Worm (Caenorhabditis elegans) whole organism, L2 larva: Measurements from ENCODE around the gene cest-31.

ENCODE experiments used
- C34F6.9 ChIP-seq: fragments of 150-350 bp; optimal IDR thresholded peaks from 2 replicates; lab custom pipeline; 2014; ENCODE audit warnings: missing biosample characterization, missing genetic modification characterization
- R02D3.7 ChIP-seq: fragments of 150-350 bp; optimal IDR thresholded peaks from 2 replicates; lab custom pipeline; 2014; ENCODE audit warnings: missing biosample characterization, missing genetic modification characterization
- Y55F3AM.14 ChIP-seq: fragments of 200-800 bp; sonication (Bioruptor generic); optimal IDR thresholded peaks from 2 replicates; lab custom pipeline; 2018; ENCODE audit warnings: mild to moderate bottlenecking, missing genetic modification characterization, missing compliant biosample characterization
- ZK546.5 ChIP-seq: sonication (generic microtip); optimal IDR thresholded peaks from 2 replicates; lab custom pipeline; 2017; ENCODE audit warnings: missing biosample characterization, missing genetic modification characterization
- alr-1 ChIP-seq: fragments of 150-350 bp; optimal IDR thresholded peaks from 2 replicates; lab custom pipeline; 2014; ENCODE audit warnings: missing biosample characterization, missing genetic modification characterization
- aly-2 ChIP-seq: fragments of 150-350 bp; optimal IDR thresholded peaks from 2 replicates; lab custom pipeline; 2014; ENCODE audit warnings: missing biosample characterization, missing genetic modification characterization
- ama-1 ChIP-seq: fragments of 150-350 bp; optimal IDR thresholded peaks from 2 replicates; lab custom pipeline; 2018; ENCODE audit warnings: inconsistent platforms
- blmp-1 ChIP-seq: sonication (generic microtip); optimal IDR thresholded peaks from 2 replicates; lab custom pipeline; 2017; ENCODE audit warnings: missing genetic modification characterization, mild to moderate bottlenecking, missing compliant biosample characterization, antibody characterized with exemption, moderate library complexity; ENCODE audit not compliant: insufficient read depth
- ceh-82 ChIP-seq: fragments of 150-350 bp; optimal IDR thresholded peaks from 2 replicates; lab custom pipeline; 2014; ENCODE audit warnings: missing biosample characterization, missing genetic modification characterization
- dmd-4 ChIP-seq: sonication (generic microtip); optimal IDR thresholded peaks from 2 replicates; lab custom pipeline; 2017; ENCODE audit warnings: missing biosample characterization, missing genetic modification characterization
- egl-27 ChIP-seq: sonication (generic microtip); optimal IDR thresholded peaks from 3 replicates; lab custom pipeline; 2017; ENCODE audit warnings: missing biosample characterization, missing genetic modification reagents, missing genetic modification characterization
- elt-1 ChIP-seq: fragments of 150-350 bp; optimal IDR thresholded peaks from 2 replicates; lab custom pipeline; 2014; ENCODE audit warnings: missing biosample characterization, missing genetic modification characterization
- elt-3 ChIP-seq: sonication (generic microtip); optimal IDR thresholded peaks from 2 replicates; lab custom pipeline; 2017; ENCODE audit warnings: missing biosample characterization, missing genetic modification characterization
- fos-1 ChIP-seq: fragments of 150-350 bp; optimal IDR thresholded peaks from 2 replicates; lab custom pipeline; 2014; ENCODE audit warnings: missing biosample characterization, missing genetic modification characterization
- gmeb-1 ChIP-seq: fragments of 150-350 bp; optimal IDR thresholded peaks from 2 replicates; lab custom pipeline; 2014; ENCODE audit warnings: missing biosample characterization, missing genetic modification characterization
- lin-13 ChIP-seq: fragments of 150-350 bp; optimal IDR thresholded peaks from 2 replicates; lab custom pipeline; 2014; ENCODE audit warnings: missing biosample characterization, missing genetic modification reagents, missing genetic modification characterization
- lin-39 ChIP-seq: fragments of 150-350 bp; optimal IDR thresholded peaks from 2 replicates; lab custom pipeline; 2014; ENCODE audit warnings: missing biosample characterization, missing genetic modification reagents, missing genetic modification characterization
- lsy-2 ChIP-seq, 2 experiments: fragments of 150-350 bp in 1 of 2; sonication (generic microtip) in 1 of 2; optimal IDR thresholded peaks; 2 replicates each; lab custom pipeline; 2014 to 2017; ENCODE audit warnings: missing biosample characterization in 2 of 2, missing genetic modification characterization in 2 of 2
- mab-5 ChIP-seq: fragments of 150-350 bp; optimal IDR thresholded peaks from 2 replicates; lab custom pipeline; 2014; ENCODE audit warnings: missing biosample characterization, missing genetic modification characterization
- mbf-1 ChIP-seq: sonication (generic microtip); optimal IDR thresholded peaks from 2 replicates; lab custom pipeline; 2017; ENCODE audit warnings: missing biosample characterization, missing genetic modification characterization
- nhr-10 ChIP-seq: sonication (generic microtip); optimal IDR thresholded peaks from 2 replicates; lab custom pipeline; 2017; ENCODE audit warnings: missing biosample characterization, missing genetic modification characterization
- nhr-11 ChIP-seq: fragments of 150-350 bp; optimal IDR thresholded peaks from 2 replicates; lab custom pipeline; 2014; ENCODE audit warnings: missing biosample characterization, missing genetic modification characterization
- nhr-12 ChIP-seq: fragments of 150-350 bp; optimal IDR thresholded peaks from 2 replicates; lab custom pipeline; 2014; ENCODE audit warnings: missing biosample characterization, missing genetic modification characterization
- nhr-23 ChIP-seq: fragments of 150-350 bp; optimal IDR thresholded peaks from 2 replicates; lab custom pipeline; 2014; ENCODE audit warnings: missing biosample characterization, missing genetic modification reagents, missing genetic modification characterization
- nhr-237 ChIP-seq: fragments of 150-350 bp; optimal IDR thresholded peaks from 2 replicates; lab custom pipeline; 2014; ENCODE audit warnings: missing biosample characterization, missing genetic modification characterization
- nhr-6 ChIP-seq: fragments of 150-350 bp; optimal IDR thresholded peaks from 2 replicates; lab custom pipeline; 2014; ENCODE audit warnings: missing biosample characterization, missing genetic modification characterization
- nhr-77 ChIP-seq: fragments of 150-350 bp; optimal IDR thresholded peaks from 2 replicates; lab custom pipeline; 2014; ENCODE audit warnings: missing biosample characterization, missing genetic modification characterization
- peb-1 ChIP-seq: fragments of 150-350 bp; optimal IDR thresholded peaks from 2 replicates; lab custom pipeline; 2014; ENCODE audit warnings: missing biosample characterization, missing genetic modification characterization
- sem-4 ChIP-seq: fragments of 150-350 bp; optimal IDR thresholded peaks from 2 replicates; lab custom pipeline; 2014; ENCODE audit warnings: missing biosample characterization, missing genetic modification reagents, missing genetic modification characterization
- skn-1 ChIP-seq: sonication (generic microtip); optimal IDR thresholded peaks from 2 replicates; lab custom pipeline; 2017; ENCODE audit warnings: missing biosample characterization, missing genetic modification characterization
- sma-3 ChIP-seq: sonication (generic microtip); optimal IDR thresholded peaks from 2 replicates; lab custom pipeline; 2016; ENCODE audit warnings: missing genetic modification reagents, missing genetic modification characterization, missing compliant biosample characterization
- sma-9 ChIP-seq, 2 experiments: fragments of 150-350 bp in 1 of 2; sonication (generic microtip) in 1 of 2; optimal IDR thresholded peaks; 2 replicates each; lab custom pipeline; 2014 to 2016; ENCODE audit warnings: missing genetic modification characterization in 2 of 2, mild to moderate bottlenecking in 1 of 2, missing biosample characterization in 1 of 2, missing compliant biosample characterization in 1 of 2, missing genetic modification reagents in 1 of 2, moderate library complexity in 1 of 2
- snpc-4 ChIP-seq: fragments of 150-350 bp; optimal IDR thresholded peaks from 2 replicates; lab custom pipeline; 2014; ENCODE audit warnings: missing biosample characterization, missing genetic modification characterization
- unc-39 ChIP-seq: fragments of 150-350 bp; optimal IDR thresholded peaks from 2 replicates; lab custom pipeline; 2014; ENCODE audit warnings: missing biosample characterization, missing genetic modification characterization
- zag-1 ChIP-seq: fragments of 150-350 bp; optimal IDR thresholded peaks from 2 replicates; lab custom pipeline; 2014; ENCODE audit warnings: missing biosample characterization, missing genetic modification characterization
- ztf-11 ChIP-seq: sonication (generic microtip); optimal IDR thresholded peaks from 2 replicates; lab custom pipeline; 2017; ENCODE audit warnings: missing biosample characterization, missing genetic modification characterization
- ztf-4 ChIP-seq: fragments of 150-350 bp; optimal IDR thresholded peaks from 2 replicates; lab custom pipeline; 2014; ENCODE audit warnings: missing biosample characterization, missing genetic modification characterization

cest-31 gene

DNA sequence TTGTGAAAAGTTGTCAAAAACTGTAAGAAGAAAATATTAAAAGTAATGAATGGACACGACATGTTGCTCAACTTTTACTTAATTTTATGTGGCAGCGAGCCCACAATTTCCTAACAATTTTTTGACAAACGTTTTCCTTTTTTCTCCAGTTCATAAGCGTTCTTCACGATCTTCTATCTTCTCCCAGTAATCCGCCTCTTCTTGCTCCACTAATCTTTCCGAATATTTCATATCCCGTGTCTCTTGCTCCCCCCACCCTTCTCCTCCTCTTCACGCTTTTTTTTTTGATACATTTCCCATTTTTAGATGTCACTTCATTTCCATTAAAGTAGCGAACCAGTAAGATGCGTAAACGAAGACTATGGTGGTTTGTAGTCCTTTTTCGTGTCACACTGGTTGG, 41.1 kb upstream of the cest-31 start, which contains the start of gene scd-2:
Gene scd-2, plus strand, starts transcription at position 301 of the 400 bp plus-strand sequence.
- TF ChIP-seq mbf-1 (tag; lab: Kevin White, UChicago) (no peak), elt-3 (tag; lab: Kevin White, UChicago) (no peak), lsy-2 (tag; optimal IDR thresholded peaks at IDR 0.05; lab: Kevin White, UChicago) (no peak), gmeb-1 (tag; lab: Kevin White, UChicago) (no peak), nhr-23 (no peak), ama-1 (no peak), skn-1 (no peak), ztf-11 (tag; lab: Kevin White, UChicago) (no peak), alr-1 (tag; lab: Kevin White, UChicago) (no peak), ceh-82 (no peak), ZK546.5 (tag; lab: Kevin White, UChicago) (no peak)

- peak; percentile 30 for TF ChIP-seq sma-9 (GFP tag; optimal IDR thresholded peaks at IDR 0.05; lab: Kevin White, UChicago)
- no peak for TF ChIP-seq sma-9 (tag; optimal IDR thresholded peaks at IDR 0.05; lab: Kevin White, UChicago)
- TF ChIP-seq nhr-10 (tag; lab: Kevin White, UChicago) = no peak
These were observed 28.3 kb upstream of the cest-31 start for ce11 chrV:6645810-6646209.

ce11 chrV:6649317-6649716, 24.8 kb upstream of the cest-31 start, which contains the start of gene T10H9.1:
T10H9.1 (plus strand) TSS chrV:6649617.
- TF ChIP-seq ceh-82 (no peak), Y55F3AM.14 (GFP tag; lab: Kevin White, UChicago) (no peak), sma-3 (no peak), elt-1 (tag; lab: Kevin White, UChicago) (no peak), nhr-12 (tag; lab: Kevin White, UChicago) (no peak), sem-4 (tag; lab: Kevin White, UChicago) (no peak), alr-1 (tag; lab: Kevin White, UChicago) (no peak), peb-1 (tag; lab: Kevin White, UChicago) (no peak), nhr-237 (tag; lab: Kevin White, UChicago) (no peak), gmeb-1 (tag; lab: Kevin White, UChicago) (no peak), nhr-6 (tag; lab: Kevin White, UChicago) (no peak), R02D3.7 (no peak), lin-13 (GFP tag; lab: Kevin White, UChicago) (no peak), snpc-4 (tag; lab: Kevin White, UChicago) (no peak)

ce11 chrV:6650508-6650907, 23.6 kb upstream of the cest-31 start:
- no peak for TF ChIP-seq nhr-77 (tag; lab: Kevin White, UChicago)
- no peak for TF ChIP-seq gmeb-1 (tag; lab: Kevin White, UChicago)
- TF ChIP-seq fos-1 (tag; lab: Kevin White, UChicago) = no peak
- no peak for TF ChIP-seq ztf-4 (tag; lab: Kevin White, UChicago)
- TF ChIP-seq mbf-1 (tag; lab: Kevin White, UChicago) = no peak
- TF ChIP-seq unc-39 (tag; lab: Kevin White, UChicago) = no peak
- no peak for TF ChIP-seq nhr-10 (tag; lab: Kevin White, UChicago)
- no peak for TF ChIP-seq aly-2 (tag; lab: Kevin White, UChicago)
- TF ChIP-seq alr-1 (tag; lab: Kevin White, UChicago) = no peak
- no peak for TF ChIP-seq nhr-12 (tag; lab: Kevin White, UChicago)
- TF ChIP-seq egl-27 (tag; lab: Kevin White, UChicago) = no peak
- TF ChIP-seq lin-13 (GFP tag; lab: Kevin White, UChicago) = no peak
- TF ChIP-seq nhr-6 (tag; lab: Kevin White, UChicago) = no peak
- no peak for TF ChIP-seq sma-9 (GFP tag; optimal IDR thresholded peaks at IDR 0.05; lab: Kevin White, UChicago)
- TF ChIP-seq sma-9 (tag; optimal IDR thresholded peaks at IDR 0.05; lab: Kevin White, UChicago) = no peak
- TF ChIP-seq snpc-4 (tag; lab: Kevin White, UChicago) = no peak
- TF ChIP-seq lin-39 = no peak
- no peak for TF ChIP-seq sma-3
- TF ChIP-seq, all 48 proteins: peak for 0

DNA sequence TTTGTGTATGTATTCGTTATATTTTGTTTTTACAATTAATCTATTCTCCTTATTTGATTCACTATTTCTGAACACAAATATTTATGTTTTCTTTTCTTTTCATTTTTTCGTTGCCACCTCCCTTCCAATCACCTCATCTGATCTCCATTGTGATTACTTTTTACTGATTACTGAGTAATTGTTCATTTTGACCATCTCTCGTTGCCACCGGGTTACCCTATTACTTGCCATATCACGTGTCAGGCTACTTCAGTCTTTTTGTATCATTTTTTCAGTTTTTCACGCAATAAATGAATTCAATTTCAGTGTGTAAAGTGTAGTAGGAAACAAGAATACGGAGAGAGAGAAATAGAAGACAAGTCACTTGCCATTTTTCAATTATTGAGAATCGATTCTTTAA, 22.0 kb upstream of the cest-31 start, which contains the start of gene T10H9.8:
Gene T10H9.8, plus strand, starts transcription at position 301 of the 400 bp plus-strand sequence.
- TF ChIP-seq ztf-11 (tag; lab: Kevin White, UChicago) (no peak), elt-3 (tag; lab: Kevin White, UChicago) (no peak), mab-5 (tag; lab: Kevin White, UChicago) (no peak), blmp-1 (no peak), nhr-11 (tag; lab: Kevin White, UChicago) (no peak), C34F6.9 (tag; lab: Kevin White, UChicago) (no peak), zag-1 (tag; lab: Kevin White, UChicago) (no peak), lin-39 (no peak), sem-4 (tag; lab: Kevin White, UChicago) (no peak), Y55F3AM.14 (GFP tag; lab: Kevin White, UChicago) (no peak), dmd-4 (no peak)
